Fruit fly (Drosophila melanogaster) whole organism, prepupa: Measurements from ENCODE around the gene CG42819.
A peak's percentile ranks its signal among the peaks of the same experiment; 100 is the strongest.

ENCODE experiments used
- CG3032 ChIP-seq: fragments of 200-800 bp; optimal IDR thresholded peaks from 2 replicates; lab custom pipeline; 2019; ENCODE audit warnings: missing biosample characterization, mild to moderate bottlenecking, missing genetic modification characterization, moderate library complexity
- CG6792 ChIP-seq: fragments of 200-800 bp; sonication (Bioruptor generic); optimal IDR thresholded peaks from 3 replicates; lab custom pipeline; 2016; ENCODE audit warnings: missing biosample characterization, missing genetic modification characterization
- CG8319 ChIP-seq: fragments of 200-800 bp; sonication (Bioruptor generic); optimal IDR thresholded peaks from 3 replicates; lab custom pipeline; 2016; ENCODE audit warnings: missing biosample characterization, missing genetic modification characterization
- Eip78C ChIP-seq: fragments of 200-800 bp; sonication (Bioruptor generic); peaks from one replicate; lab custom pipeline; 2016; ENCODE audit warnings: missing biosample characterization, missing genetic modification characterization
- Ets21C ChIP-seq: fragments of 200-800 bp; sonication (Bioruptor generic); optimal IDR thresholded peaks from 3 replicates; lab custom pipeline; 2016; ENCODE audit warnings: missing biosample characterization, missing genetic modification characterization
- Lpt ChIP-seq: fragments of 200-800 bp; sonication (Bioruptor generic); optimal IDR thresholded peaks from 3 replicates; lab custom pipeline; 2016; ENCODE audit warnings: missing biosample characterization, missing genetic modification characterization
- OdsH ChIP-seq: fragments of 200-800 bp; sonication (Bioruptor generic); optimal IDR thresholded peaks from 3 replicates; lab custom pipeline; 2016; ENCODE audit warnings: missing biosample characterization, missing genetic modification characterization
- cyc ChIP-seq: fragments of 200-800 bp; sonication (Bioruptor generic); optimal IDR thresholded peaks from 3 replicates; lab custom pipeline; 2016; ENCODE audit warnings: missing biosample characterization, missing genetic modification characterization
- dsx ChIP-seq: fragments of 200-800 bp; optimal IDR thresholded peaks from 3 replicates; lab custom pipeline; 2019; ENCODE audit warnings: missing biosample characterization, mild to moderate bottlenecking, missing genetic modification characterization, moderate library complexity; ENCODE audit not compliant: poor library complexity, severe bottlenecking
- eg ChIP-seq: fragments of 200-800 bp; sonication (Bioruptor generic); IDR thresholded peaks from 3 replicates; pipeline ENCODE4 v1.3.6; 2022; ENCODE audit warnings: missing biosample characterization, missing genetic modification characterization
- ss ChIP-seq, 2 experiments: fragments of 200-800 bp; sonication (Bioruptor generic); optimal IDR thresholded peaks; 2 replicates in 1 of 2; 3 replicates in 1 of 2; lab custom pipeline; 2017 to 2018; ENCODE audit warnings: mild to moderate bottlenecking in 2 of 2, missing biosample characterization in 2 of 2, missing genetic modification characterization in 2 of 2, moderate library complexity in 1 of 2

DNA sequence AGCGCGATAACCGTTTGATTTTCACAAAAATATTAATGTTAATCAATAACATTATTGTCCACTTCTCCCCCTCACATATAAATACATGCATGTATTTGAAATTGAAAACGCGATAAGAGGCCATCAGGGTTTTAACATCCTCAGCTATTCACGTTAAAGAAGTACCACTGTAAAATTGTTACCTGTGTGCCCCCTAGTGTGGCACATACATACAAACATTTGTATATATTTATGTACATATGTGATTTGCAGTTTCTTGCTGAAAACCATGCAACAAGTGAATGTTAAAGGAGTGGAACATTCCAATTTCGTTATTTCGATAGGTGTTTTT lies 26.2 kb downstream of the CG42819 start:
- TF ChIP-seq dsx (no peak), OdsH (GFP tag; lab: Kevin White, UChicago) (no peak), ss (GFP tag; optimal IDR thresholded peaks at IDR 0.05; lab: Kevin White, UChicago) (no peak), eg (peak; percentile 6; the same call in 2 of the 3 replicates), CG8319 (GFP tag; lab: Kevin White, UChicago) (no peak), CG3032 (tag; lab: Kevin White, UChicago) (no peak), Lpt (GFP tag; lab: Kevin White, UChicago) (no peak), Eip78C (no peak), CG6792 (GFP tag; lab: Kevin White, UChicago) (no peak), Ets21C (GFP tag; lab: Kevin White, UChicago) (no peak), cyc (GFP tag; lab: Kevin White, UChicago) (no peak)
